Worm (Caenorhabditis elegans) whole organism, late embryonic: ENCODE measurements around the gene F55E10.2.
A peak's percentile ranks its signal among the peaks of the same experiment; 100 is the strongest.

Source experiments
- F13H6.1 ChIP-seq: sonication (generic microtip); optimal IDR thresholded peaks from 2 replicates; lab custom pipeline; 2016; ENCODE audit warnings: missing genetic modification characterization, missing compliant biosample characterization
- K02D7.2 ChIP-seq: sonication (generic microtip); optimal IDR thresholded peaks from 2 replicates; lab custom pipeline; 2017; ENCODE audit warnings: mild to moderate bottlenecking, missing genetic modification characterization, missing compliant biosample characterization
- K09A11.1 ChIP-seq: sonication (generic microtip); optimal IDR thresholded peaks from 2 replicates; lab custom pipeline; 2017; ENCODE audit warnings: antibody characterized with exemption, mild to moderate bottlenecking, missing genetic modification characterization, missing compliant biosample characterization; ENCODE audit not compliant: insufficient read depth
- Y22D7AL.16 ChIP-seq: sonication (generic microtip); optimal IDR thresholded peaks from 2 replicates; lab custom pipeline; 2016; ENCODE audit warnings: missing genetic modification characterization, missing compliant biosample characterization
- ahr-1 ChIP-seq: sonication (generic microtip); optimal IDR thresholded peaks from 2 replicates; lab custom pipeline; 2016; ENCODE audit warnings: missing genetic modification characterization, missing compliant biosample characterization
- ceh-18 ChIP-seq: sonication (generic microtip); optimal IDR thresholded peaks from 2 replicates; lab custom pipeline; 2016; ENCODE audit warnings: missing genetic modification characterization, missing compliant biosample characterization
- ceh-19 ChIP-seq: fragments of 200-800 bp; sonication (Bioruptor generic); optimal IDR thresholded peaks from 2 replicates; lab custom pipeline; 2018; ENCODE audit warnings: mild to moderate bottlenecking, missing genetic modification characterization, missing compliant biosample characterization
- ceh-2 ChIP-seq: sonication (generic microtip); optimal IDR thresholded peaks from 2 replicates; lab custom pipeline; 2016; ENCODE audit warnings: missing genotype, missing genetic modification characterization, missing compliant biosample characterization
- ceh-22 ChIP-seq: sonication (generic microtip); optimal IDR thresholded peaks from 2 replicates; lab custom pipeline; 2017; ENCODE audit warnings: missing biosample characterization, missing genetic modification characterization
- ceh-24 ChIP-seq: sonication (generic microtip); optimal IDR thresholded peaks from 2 replicates; lab custom pipeline; 2016; ENCODE audit warnings: mild to moderate bottlenecking, missing genetic modification characterization, missing compliant biosample characterization
- ceh-30 ChIP-seq: fragments of 150-350 bp; optimal IDR thresholded peaks from 2 replicates; lab custom pipeline; 2014; ENCODE audit warnings: missing biosample characterization, missing genetic modification characterization
- ceh-31 ChIP-seq: sonication (generic microtip); optimal IDR thresholded peaks from 2 replicates; lab custom pipeline; 2016; ENCODE audit warnings: missing genetic modification characterization, missing compliant biosample characterization
- ceh-34 ChIP-seq: sonication (generic microtip); optimal IDR thresholded peaks from 2 replicates; lab custom pipeline; 2016; ENCODE audit warnings: mild to moderate bottlenecking, missing genetic modification characterization, missing compliant biosample characterization
- ceh-45 ChIP-seq: fragments of 200-800 bp; sonication (Bioruptor generic); IDR thresholded peaks from 2 replicates; pipeline ENCODE4 v1.3.6; 2022; ENCODE audit warnings: missing genetic modification reagents, missing genetic modification characterization, missing compliant biosample characterization
- ceh-48 ChIP-seq: sonication (generic microtip); optimal IDR thresholded peaks from 2 replicates; lab custom pipeline; 2016; ENCODE audit warnings: missing genetic modification characterization, inconsistent platforms, missing compliant biosample characterization
- ceh-9 ChIP-seq: sonication (generic microtip); optimal IDR thresholded peaks from 2 replicates; lab custom pipeline; 2016; ENCODE audit warnings: mild to moderate bottlenecking, missing genetic modification characterization, inconsistent platforms, missing compliant biosample characterization
- elt-2 ChIP-seq: sonication (generic microtip); optimal IDR thresholded peaks from 2 replicates; lab custom pipeline; 2016; ENCODE audit warnings: missing genetic modification reagents, missing genetic modification characterization, missing compliant biosample characterization
- elt-4 ChIP-seq: sonication (generic microtip); optimal IDR thresholded peaks from 2 replicates; lab custom pipeline; 2016; ENCODE audit warnings: missing genetic modification characterization, missing compliant biosample characterization
- eyg-1 ChIP-seq: sonication (generic microtip); optimal IDR thresholded peaks from 2 replicates; lab custom pipeline; 2016; ENCODE audit warnings: missing genotype, missing genetic modification characterization, missing compliant biosample characterization
- fkh-10 ChIP-seq: fragments of 150-350 bp; optimal IDR thresholded peaks from 2 replicates; lab custom pipeline; 2014; ENCODE audit warnings: missing biosample characterization, missing genetic modification reagents, missing genetic modification characterization
- hlh-13 ChIP-seq: fragments of 200-800 bp; sonication (Bioruptor generic); optimal IDR thresholded peaks from 2 replicates; lab custom pipeline; 2018; ENCODE audit warnings: mild to moderate bottlenecking, missing genetic modification characterization, missing compliant biosample characterization
- hlh-30 ChIP-seq: sonication (generic microtip); optimal IDR thresholded peaks from 2 replicates; lab custom pipeline; 2017; ENCODE audit warnings: antibody characterized with exemption, missing genetic modification characterization, missing compliant biosample characterization; ENCODE audit not compliant: insufficient read depth
- hlh-6 ChIP-seq: sonication (generic microtip); optimal IDR thresholded peaks from 2 replicates; lab custom pipeline; 2016; ENCODE audit warnings: missing genotype, missing genetic modification characterization, missing compliant biosample characterization
- lim-6 ChIP-seq: sonication (generic microtip); optimal IDR thresholded peaks from 2 replicates; lab custom pipeline; 2016; ENCODE audit warnings: missing genetic modification characterization, missing compliant biosample characterization
- mec-3 ChIP-seq: sonication (generic microtip); optimal IDR thresholded peaks from 2 replicates; lab custom pipeline; 2016; ENCODE audit warnings: borderline replicate concordance, missing genetic modification characterization, missing compliant biosample characterization
- nfya-1 ChIP-seq: sonication (generic microtip); optimal IDR thresholded peaks from 2 replicates; lab custom pipeline; 2017; ENCODE audit warnings: missing genetic modification characterization, mild to moderate bottlenecking, missing compliant biosample characterization, antibody characterized with exemption, moderate library complexity
- odd-2 ChIP-seq: sonication (generic microtip); optimal IDR thresholded peaks from 2 replicates; lab custom pipeline; 2017; ENCODE audit warnings: antibody characterized with exemption, mild to moderate bottlenecking, missing genetic modification characterization, missing compliant biosample characterization
- pag-3 ChIP-seq: sonication (generic microtip); optimal IDR thresholded peaks from 2 replicates; lab custom pipeline; 2016; ENCODE audit warnings: missing compliant biosample characterization, missing genetic modification characterization, borderline replicate concordance
- pax-1 ChIP-seq: fragments of 150-350 bp; optimal IDR thresholded peaks from 2 replicates; lab custom pipeline; 2014; ENCODE audit warnings: missing biosample characterization, missing genetic modification characterization
- pha-2 ChIP-seq: sonication (generic microtip); optimal IDR thresholded peaks from 2 replicates; lab custom pipeline; 2017; ENCODE audit warnings: mild to moderate bottlenecking, missing genetic modification characterization, missing compliant biosample characterization
- pqm-1 ChIP-seq: sonication (generic microtip); optimal IDR thresholded peaks from 2 replicates; lab custom pipeline; 2016; ENCODE audit warnings: missing genetic modification characterization, missing compliant biosample characterization
- pros-1 ChIP-seq: fragments of 150-350 bp; optimal IDR thresholded peaks from 2 replicates; lab custom pipeline; 2014; ENCODE audit warnings: missing biosample characterization, missing genetic modification reagents, missing genetic modification characterization
- ref-2 ChIP-seq: sonication (generic microtip); optimal IDR thresholded peaks from 2 replicates; lab custom pipeline; 2016; ENCODE audit warnings: missing genetic modification characterization, missing compliant biosample characterization
- sdc-2 ChIP-seq: sonication (generic microtip); optimal IDR thresholded peaks from 2 replicates; lab custom pipeline; 2016; ENCODE audit warnings: missing genotype, missing genetic modification characterization, missing compliant biosample characterization
- sox-4 ChIP-seq: sonication (generic microtip); optimal IDR thresholded peaks from 2 replicates; lab custom pipeline; 2017; ENCODE audit warnings: mild to moderate bottlenecking, missing genetic modification characterization, inconsistent platforms, missing compliant biosample characterization
- syd-9 ChIP-seq: sonication (generic microtip); optimal IDR thresholded peaks from 2 replicates; lab custom pipeline; 2016; ENCODE audit warnings: mild to moderate bottlenecking, missing genetic modification characterization, moderate library complexity, missing compliant biosample characterization
- tbx-2 ChIP-seq: sonication (generic microtip); optimal IDR thresholded peaks from 2 replicates; lab custom pipeline; 2016; ENCODE audit warnings: missing genetic modification characterization, missing compliant biosample characterization
- ttx-3 ChIP-seq: sonication (generic microtip); optimal IDR thresholded peaks from 2 replicates; lab custom pipeline; 2016; ENCODE audit warnings: missing genetic modification reagents, missing genetic modification characterization, missing compliant biosample characterization
- unc-42 ChIP-seq: sonication (generic microtip); optimal IDR thresholded peaks from 2 replicates; lab custom pipeline; 2016; ENCODE audit warnings: missing genotype, missing genetic modification characterization, missing compliant biosample characterization
- unc-55 ChIP-seq: sonication (generic microtip); optimal IDR thresholded peaks from 2 replicates; lab custom pipeline; 2017; ENCODE audit warnings: missing biosample characterization, missing genetic modification reagents, missing genetic modification characterization
- ztf-16 ChIP-seq: sonication (generic microtip); optimal IDR thresholded peaks from 2 replicates; lab custom pipeline; 2017; ENCODE audit warnings: missing genetic modification characterization, missing compliant biosample characterization

F55E10.2 gene

ce11 chrX:8367553-8367952 lies 27.1 kb downstream of the F55E10.2 start, which contains the start of gene F40B5.2:
TSS of gene F40B5.2 (plus strand) at chrX:8367853.
- TF ChIP-seq Y22D7AL.16 (tag; lab: Kevin White, UChicago) (no peak), hlh-30 (tag; lab: Kevin White, UChicago) (no peak), ceh-30 (tag; lab: Kevin White, UChicago) (no peak), pax-1 (tag; lab: Kevin White, UChicago) (no peak)

- TF ChIP-seq ceh-2 (tag; lab: Kevin White, UChicago) (peak; percentile 13), syd-9 (no peak), fkh-10 (no peak), ceh-18 (tag; lab: Kevin White, UChicago) (peak; percentile 3), K09A11.1 (tag; lab: Kevin White, UChicago) (no peak), nfya-1 (tag; lab: Kevin White, UChicago) (peak; percentile 70), hlh-6 (tag; lab: Kevin White, UChicago) (no peak), K02D7.2 (tag; lab: Kevin White, UChicago) (no peak), unc-55 (GFP tag; lab: Kevin White, UChicago) (no peak), pqm-1 (tag; lab: Kevin White, UChicago) (no peak), sox-4 (tag; lab: Kevin White, UChicago) (no peak), odd-2 (tag; lab: Kevin White, UChicago) (no peak), ceh-9 (tag; lab: Kevin White, UChicago) (no peak), hlh-13 (no peak), pag-3 (tag; lab: Kevin White, UChicago) (no peak), ceh-31 (tag; lab: Kevin White, UChicago) (peak; percentile 58), ceh-45 (no peak), unc-42 (tag; lab: Kevin White, UChicago) (peak; percentile 18), ceh-48 (no peak), pax-1 (tag; lab: Kevin White, UChicago) (no peak), hlh-30 (tag; lab: Kevin White, UChicago) (peak; percentile 58), ttx-3 (tag; lab: Kevin White, UChicago) (peak; percentile 7), ahr-1 (no peak), pros-1 (no peak), ztf-16 (tag; lab: Kevin White, UChicago) (peak; percentile 1), tbx-2 (tag; lab: Kevin White, UChicago) (peak; percentile 75), ceh-22 (no peak), pha-2 (tag; lab: Kevin White, UChicago) (no peak), ref-2 (peak; percentile 59), lim-6 (tag; lab: Kevin White, UChicago) (no peak), mec-3 (tag; lab: Kevin White, UChicago) (no peak), elt-4 (tag; lab: Kevin White, UChicago) (no peak), ceh-34 (tag; lab: Kevin White, UChicago) (peak; percentile 21), ceh-24 (tag; lab: Kevin White, UChicago) (no peak), sdc-2 (tag; lab: Kevin White, UChicago) (peak; percentile 57), elt-2 (peak; percentile 70)
Measured at ce11 chrX:8368210-8368609, 27.7 kb downstream of the F55E10.2 start.

ce11 chrX:8371906-8372305 lies 31.4 kb downstream of the F55E10.2 start, which contains the start of gene nep-15:
TSS of gene nep-15 (plus strand) at chrX:8372206.
- no peak for TF ChIP-seq tbx-2 (tag; lab: Kevin White, UChicago)
- TF ChIP-seq eyg-1 (tag; lab: Kevin White, UChicago), result no peak
- TF ChIP-seq ceh-9 (tag; lab: Kevin White, UChicago), result no peak
- TF ChIP-seq sox-4 (tag; lab: Kevin White, UChicago), result no peak
- TF ChIP-seq odd-2 (tag; lab: Kevin White, UChicago), result no peak
- TF ChIP-seq nfya-1 (tag; lab: Kevin White, UChicago), result no peak
- no peak for TF ChIP-seq ceh-19 (GFP tag; lab: Kevin White, UChicago)
- TF ChIP-seq F13H6.1 (tag; lab: Kevin White, UChicago), result no peak
- TF ChIP-seq hlh-6 (tag; lab: Kevin White, UChicago), result no peak
- no peak for TF ChIP-seq ceh-2 (tag; lab: Kevin White, UChicago)
